Worm (Caenorhabditis elegans): ENCODE data around the gene C32D5.10.

The C32D5.10 gene

ce11 chrII:6373361-6373760, 21.6 kb upstream of the C32D5.10 start:
- no peak for TF ChIP-seq nhr-12 (tag; optimal IDR thresholded peaks at IDR 0.05)
- TF ChIP-seq C34F6.9 (tag; optimal IDR thresholded peaks at IDR 0.05), result no peak
- TF ChIP-seq fos-1 (tag; optimal IDR thresholded peaks at IDR 0.05), result no peak
- no peak for TF ChIP-seq ceh-82 (tag; optimal IDR thresholded peaks at IDR 0.05)
- no peak for TF ChIP-seq unc-39 (tag; optimal IDR thresholded peaks at IDR 0.05)
- TF ChIP-seq lin-13 (GFP tag; optimal IDR thresholded peaks at IDR 0.05), result no peak
- no peak for TF ChIP-seq ZK546.5 (tag; optimal IDR thresholded peaks at IDR 0.05)
- no peak for TF ChIP-seq ama-1 (optimal IDR thresholded peaks at IDR 0.05)
- no peak for TF ChIP-seq lin-11 (tag; optimal IDR thresholded peaks at IDR 0.05)
- no peak for TF ChIP-seq blmp-1 (tag; optimal IDR thresholded peaks at IDR 0.05; ENCODE audit: insufficient read depth)

ce11 chrII:6371003-6371402, 19.2 kb upstream of the C32D5.10 start, which contains the start of gene lin-23:
Gene lin-23, plus strand, starts transcription at chrII:6371303.
- no peak for TF ChIP-seq lin-39 (tag; optimal IDR thresholded peaks at IDR 0.05)
- no peak for TF ChIP-seq lin-13 (GFP tag; optimal IDR thresholded peaks at IDR 0.05)
- no peak for TF ChIP-seq crh-2 (tag; optimal IDR thresholded peaks at IDR 0.05)
- TF ChIP-seq nhr-237 (tag; optimal IDR thresholded peaks at IDR 0.05), result no peak
- no peak for TF ChIP-seq peb-1 (tag; optimal IDR thresholded peaks at IDR 0.05)
- TF ChIP-seq ZK546.5 (tag; optimal IDR thresholded peaks at IDR 0.05), result no peak
- no peak for TF ChIP-seq C34F6.9 (tag; optimal IDR thresholded peaks at IDR 0.05)
- TF ChIP-seq mbf-1 (tag; optimal IDR thresholded peaks at IDR 0.05), result no peak
- no peak for TF ChIP-seq mab-5 (tag; optimal IDR thresholded peaks at IDR 0.05)
- TF ChIP-seq mdl-1 (tag; optimal IDR thresholded peaks at IDR 0.05), result no peak
- no peak for TF ChIP-seq aly-2 (tag; optimal IDR thresholded peaks at IDR 0.05)
- no peak for TF ChIP-seq egl-27 (tag; optimal IDR thresholded peaks at IDR 0.05)
- TF ChIP-seq nhr-11 (tag; optimal IDR thresholded peaks at IDR 0.05), result no peak
- no peak for TF ChIP-seq Y55F3AM.14 (GFP tag; optimal IDR thresholded peaks at IDR 0.05)
- no peak for TF ChIP-seq ztf-1 (GFP tag; conservative IDR thresholded peaks at IDR 0.05)
- no peak for TF ChIP-seq skn-1 (tag; optimal IDR thresholded peaks at IDR 0.05)

ce11 chrII:6370110-6370509, 18.3 kb upstream of the C32D5.10 start:
- peak; percentile 93 for TF ChIP-seq C34F6.9 (tag; optimal IDR thresholded peaks at IDR 0.05)
- no peak for TF ChIP-seq ztf-1 (GFP tag; conservative IDR thresholded peaks at IDR 0.05)
- TF ChIP-seq aly-2 (tag; optimal IDR thresholded peaks at IDR 0.05), result no peak
- no peak for TF ChIP-seq lin-39 (tag; optimal IDR thresholded peaks at IDR 0.05)
- peak; percentile 88 for TF ChIP-seq crh-2 (tag; optimal IDR thresholded peaks at IDR 0.05)
- TF ChIP-seq ztf-4 (tag; optimal IDR thresholded peaks at IDR 0.05), result peak; percentile 60
- TF ChIP-seq nhr-12 (tag; optimal IDR thresholded peaks at IDR 0.05), result no peak
- no peak for TF ChIP-seq ceh-16 (tag; optimal IDR thresholded peaks at IDR 0.05)
- TF ChIP-seq unc-62 (GFP tag; optimal IDR thresholded peaks at IDR 0.05), result no peak
- peak; percentile 56 for TF ChIP-seq egl-27 (tag; optimal IDR thresholded peaks at IDR 0.05)
- TF ChIP-seq nhr-25 (tag; optimal IDR thresholded peaks at IDR 0.05), result peak; percentile 79
- peak; percentile 89 for TF ChIP-seq nhr-129 (tag; optimal IDR thresholded peaks at IDR 0.05)
- peak; percentile 22 for TF ChIP-seq nhr-6 (tag; optimal IDR thresholded peaks at IDR 0.05)
- no peak for TF ChIP-seq ZK546.5 (tag; optimal IDR thresholded peaks at IDR 0.05)
- no peak for TF ChIP-seq nhr-77 (tag; optimal IDR thresholded peaks at IDR 0.05)
- no peak for TF ChIP-seq R02D3.7 (tag; optimal IDR thresholded peaks at IDR 0.05)
- peak; percentile 91 for TF ChIP-seq unc-55 (GFP tag; optimal IDR thresholded peaks at IDR 0.05)
- TF ChIP-seq sma-3 (GFP tag; optimal IDR thresholded peaks at IDR 0.05), result peak; percentile 80
- no peak for TF ChIP-seq ceh-82 (tag; optimal IDR thresholded peaks at IDR 0.05)
- peak; percentile 83 for TF ChIP-seq lin-11 (tag; optimal IDR thresholded peaks at IDR 0.05)
- no peak for TF ChIP-seq sem-4 (tag; optimal IDR thresholded peaks at IDR 0.05)
- peak; percentile 66 for TF ChIP-seq snpc-4 (tag; optimal IDR thresholded peaks at IDR 0.05)
- TF ChIP-seq nhr-11 (tag; optimal IDR thresholded peaks at IDR 0.05), result no peak
- TF ChIP-seq F13H6.1 (tag; optimal IDR thresholded peaks at IDR 0.05), result peak; percentile 88
- TF ChIP-seq alr-1 (tag; optimal IDR thresholded peaks at IDR 0.05), result no peak
- peak; percentile 53 for TF ChIP-seq fos-1 (tag; optimal IDR thresholded peaks at IDR 0.05)
- TF ChIP-seq gmeb-1 (tag; optimal IDR thresholded peaks at IDR 0.05), result peak; percentile 77
- no peak for TF ChIP-seq ama-1 (optimal IDR thresholded peaks at IDR 0.05)
- TF ChIP-seq elt-1 (tag; optimal IDR thresholded peaks at IDR 0.05), result no peak
- TF ChIP-seq nhr-21 (tag; optimal IDR thresholded peaks at IDR 0.05), result peak; percentile 81
- TF ChIP-seq blmp-1 (tag; optimal IDR thresholded peaks at IDR 0.05; ENCODE audit: insufficient read depth), result peak; percentile 92
- peak; percentile 77 for TF ChIP-seq lin-13 (GFP tag; optimal IDR thresholded peaks at IDR 0.05)
- no peak for TF ChIP-seq mbf-1 (tag; optimal IDR thresholded peaks at IDR 0.05)
- peak; percentile 91 to 94 for TF ChIP-seq mdl-1 (tag; optimal IDR thresholded peaks at IDR 0.05)
- TF ChIP-seq dmd-4 (tag; optimal IDR thresholded peaks at IDR 0.05), result no peak
- no peak for TF ChIP-seq Y55F3AM.14 (GFP tag; optimal IDR thresholded peaks at IDR 0.05)
- peak; percentile 66 to 88 for TF ChIP-seq lsy-2 (tag; optimal IDR thresholded peaks at IDR 0.05)
- no peak for TF ChIP-seq skn-1 (tag; optimal IDR thresholded peaks at IDR 0.05)
- peak; percentile 56 for TF ChIP-seq zag-1 (tag; optimal IDR thresholded peaks at IDR 0.05)
- TF ChIP-seq sma-9 (GFP tag; optimal IDR thresholded peaks at IDR 0.05), result peak; percentile 90
- no peak for TF ChIP-seq sma-9 (tag; optimal IDR thresholded peaks at IDR 0.05)
- peak; percentile 40 for TF ChIP-seq nhr-237 (tag; optimal IDR thresholded peaks at IDR 0.05)
- TF ChIP-seq mab-5 (tag; optimal IDR thresholded peaks at IDR 0.05), result peak; percentile 71
- TF ChIP-seq nhr-10 (tag; optimal IDR thresholded peaks at IDR 0.05), result no peak
- TF ChIP-seq nhr-23 (tag; optimal IDR thresholded peaks at IDR 0.05), result no peak
- no peak for TF ChIP-seq elt-3 (tag; optimal IDR thresholded peaks at IDR 0.05)
